Fruit fly (Drosophila melanogaster) whole organism, embryonic: Measurements from ENCODE around the gene Ccn.
A peak's percentile ranks its signal among the peaks of the same experiment; 100 is the strongest.

Experiments
- Awh ChIP-seq: fragments of 200-800 bp; sonication (Bioruptor generic); IDR thresholded peaks from 2 replicates; pipeline ENCODE4, ENCODE4 v1.3.6; 2022; ENCODE audit warnings: missing biosample characterization, missing genetic modification characterization
- Bdp1 ChIP-seq: fragments of 200-800 bp; sonication (Bioruptor generic); optimal IDR thresholded peaks from 3 replicates; lab custom pipeline; 2016; ENCODE audit warnings: missing biosample characterization, missing genetic modification characterization
- Blimp-1 ChIP-seq: fragments of 200-800 bp; sonication (Bioruptor generic); optimal IDR thresholded peaks from 3 replicates; lab custom pipeline; 2018; ENCODE audit warnings: missing biosample characterization, missing genetic modification characterization, mild to moderate bottlenecking, moderate library complexity, missing genetic modification reagents
- CG15269 ChIP-seq: fragments of 200-800 bp; sonication (Bioruptor generic); optimal IDR thresholded peaks from 2 replicates; lab custom pipeline; 2018; ENCODE audit warnings: missing biosample characterization, mild to moderate bottlenecking, missing genetic modification characterization, moderate library complexity
- CG1602 ChIP-seq: fragments of 200-800 bp; sonication (Bioruptor generic); optimal IDR thresholded peaks from 3 replicates; lab custom pipeline; 2016; ENCODE audit warnings: missing biosample characterization, missing genetic modification characterization
- CG16779 ChIP-seq: fragments of 200-800 bp; sonication (Bioruptor generic); IDR thresholded peaks from 2 replicates; pipeline ENCODE4 v1.3.6; 2022; ENCODE audit warnings: missing biosample characterization, missing genetic modification characterization
- CG16863 ChIP-seq: fragments of 200-800 bp; sonication (Bioruptor generic); optimal IDR thresholded peaks from 3 replicates; lab custom pipeline; 2016; ENCODE audit warnings: missing biosample characterization, missing genetic modification characterization
- CG17361 ChIP-seq: fragments of 200-800 bp; sonication (Bioruptor generic); IDR thresholded peaks from 3 replicates; pipeline ENCODE4 v1.3.6; 2022; ENCODE audit warnings: missing biosample characterization, missing genetic modification characterization
- CG18011 ChIP-seq: fragments of 200-800 bp; sonication (Bioruptor generic); optimal IDR thresholded peaks from 2 replicates; lab custom pipeline; 2017; ENCODE audit warnings: missing biosample characterization, missing genetic modification characterization, mild to moderate bottlenecking, moderate library complexity, missing genotype
- CG1832 ChIP-seq: fragments of 200-800 bp; sonication (Bioruptor generic); optimal IDR thresholded peaks from 2 replicates; lab custom pipeline; 2017; ENCODE audit warnings: missing biosample characterization, mild to moderate bottlenecking, missing genetic modification characterization, inconsistent platforms
- CG18476 ChIP-seq: fragments of 200-800 bp; sonication (Bioruptor generic); optimal IDR thresholded peaks from 2 replicates; lab custom pipeline; 2016; ENCODE audit warnings: missing biosample characterization, mild to moderate bottlenecking, missing genetic modification characterization
- CG2202 ChIP-seq: fragments of 200-800 bp; sonication (Bioruptor generic); optimal IDR thresholded peaks from 2 replicates; lab custom pipeline; 2018; ENCODE audit warnings: missing biosample characterization, mild to moderate bottlenecking, missing genetic modification characterization
- CG2678 ChIP-seq: fragments of 200-800 bp; sonication (Bioruptor generic); optimal IDR thresholded peaks from 3 replicates; lab custom pipeline; 2019; ENCODE audit warnings: missing biosample characterization, mild to moderate bottlenecking, missing genetic modification characterization, moderate library complexity
- CG30020 ChIP-seq: fragments of 200-800 bp; optimal IDR thresholded peaks from 2 replicates; lab custom pipeline; 2019; ENCODE audit warnings: missing biosample characterization, mild to moderate bottlenecking, missing genetic modification characterization, moderate library complexity
- CG30403 ChIP-seq: fragments of 200-800 bp; sonication (Bioruptor generic); optimal IDR thresholded peaks from 3 replicates; lab custom pipeline; 2016; ENCODE audit warnings: missing biosample characterization, missing genetic modification characterization
- CG3847 ChIP-seq: fragments of 200-800 bp; sonication (Bioruptor generic); IDR thresholded peaks from 2 replicates; pipeline ENCODE4 v1.3.6; 2022; ENCODE audit warnings: missing biosample characterization, missing genetic modification characterization
- CG4404 ChIP-seq: fragments of 200-800 bp; sonication (Bioruptor generic); IDR thresholded peaks from 2 replicates; pipeline ENCODE4 v1.3.6; 2022; ENCODE audit warnings: missing biosample characterization, missing genetic modification characterization
- CG4820 ChIP-seq: fragments of 200-800 bp; sonication (Bioruptor generic); optimal IDR thresholded peaks from 3 replicates; lab custom pipeline; 2016; ENCODE audit warnings: missing biosample characterization, missing genetic modification characterization
- CG6689 ChIP-seq: fragments of 200-800 bp; sonication (Bioruptor generic); IDR thresholded peaks from 2 replicates; pipeline ENCODE4 v1.3.6; 2022; ENCODE audit warnings: missing biosample characterization, missing genetic modification characterization
- CG8388 ChIP-seq: fragments of 200-800 bp; sonication (Bioruptor generic); optimal IDR thresholded peaks from 2 replicates; lab custom pipeline; 2019; ENCODE audit warnings: missing biosample characterization, mild to moderate bottlenecking, missing genetic modification characterization, moderate library complexity
- CG8478 ChIP-seq: fragments of >200 bp; optimal IDR thresholded peaks from 2 replicates; lab custom pipeline; 2018
- CG8944 ChIP-seq: fragments of 200-800 bp; sonication (Bioruptor generic); optimal IDR thresholded peaks from 3 replicates; lab custom pipeline; 2016; ENCODE audit warnings: missing biosample characterization, missing genetic modification characterization
- CG9817 ChIP-seq: fragments of 200-800 bp; sonication (Bioruptor generic); optimal IDR thresholded peaks from 2 replicates; lab custom pipeline; 2018; ENCODE audit warnings: missing biosample characterization, mild to moderate bottlenecking, missing genetic modification characterization, moderate library complexity
- H2.0 ChIP-seq: fragments of 200-800 bp; sonication (Bioruptor generic); IDR thresholded peaks from 2 replicates; pipeline ENCODE4 v1.3.6; 2022; ENCODE audit warnings: missing biosample characterization, missing genetic modification characterization
- Hand ChIP-seq: fragments of 200-800 bp; sonication (Bioruptor generic); optimal IDR thresholded peaks from 2 replicates; lab custom pipeline; 2017; ENCODE audit warnings: mild to moderate bottlenecking, missing biosample characterization, missing genetic modification reagents, missing genetic modification characterization
- Hr3 ChIP-seq: fragments of 200-800 bp; sonication (Bioruptor generic); optimal IDR thresholded peaks from 3 replicates; lab custom pipeline; 2016; ENCODE audit warnings: missing biosample characterization, missing genetic modification characterization
- Hsf ChIP-seq: fragments of 200-800 bp; sonication (Bioruptor generic); optimal IDR thresholded peaks from 3 replicates; lab custom pipeline; 2016; ENCODE audit warnings: missing biosample characterization, missing genetic modification characterization
- Lpt ChIP-seq: fragments of >200 bp; optimal IDR thresholded peaks from 2 replicates; lab custom pipeline; 2018; ENCODE audit warnings: missing biosample characterization, missing genetic modification characterization
- NFAT ChIP-seq: fragments of 200-800 bp; sonication (Bioruptor generic); IDR thresholded peaks from 2 replicates; pipeline ENCODE4 v1.3.6; 2022; ENCODE audit warnings: missing biosample characterization, missing genetic modification characterization
- Pdp1 ChIP-seq, 2 experiments: fragments of 200-800 bp; sonication (Bioruptor generic); optimal IDR thresholded peaks; 3 replicates each; lab custom pipeline; 2016; ENCODE audit warnings: missing biosample characterization in 2 of 2, missing genetic modification characterization in 2 of 2, mild to moderate bottlenecking in 1 of 2, moderate library complexity in 1 of 2
- Trl ChIP-seq, 3 experiments: fragments of >200 bp in 2 of 3; fragments of 200-800 bp in 1 of 3; sonication (Bioruptor generic) in 1 of 3; optimal IDR thresholded peaks; 2 replicates in 1 of 3; 3 replicates in 2 of 3; lab custom pipeline; 2016 to 2017; ENCODE audit warnings: missing biosample characterization in 1 of 3, missing genetic modification characterization in 1 of 3
- ac ChIP-seq: fragments of 200-800 bp; sonication (Bioruptor generic); optimal IDR thresholded peaks from 3 replicates; lab custom pipeline; 2017; ENCODE audit warnings: missing biosample characterization, mild to moderate bottlenecking, missing genetic modification characterization
- cg ChIP-seq: fragments of 200-800 bp; sonication (Bioruptor generic); optimal IDR thresholded peaks from 3 replicates; lab custom pipeline; 2019; ENCODE audit warnings: missing biosample characterization, mild to moderate bottlenecking, missing genetic modification characterization, moderate library complexity
- dan ChIP-seq: fragments of 200-800 bp; sonication (Bioruptor generic); IDR thresholded peaks from 2 replicates; pipeline ENCODE4 v1.3.6; 2022; ENCODE audit warnings: missing biosample characterization, missing genetic modification characterization
- ewg ChIP-seq: fragments of 200-800 bp; sonication (Bioruptor generic); optimal IDR thresholded peaks from 3 replicates; lab custom pipeline; 2017; ENCODE audit warnings: mild to moderate bottlenecking, missing biosample characterization, missing genetic modification reagents, missing genetic modification characterization
- exex ChIP-seq: fragments of 200-800 bp; sonication (Bioruptor generic); optimal IDR thresholded peaks from 4 replicates; lab custom pipeline; 2018; ENCODE audit warnings: missing biosample characterization, mild to moderate bottlenecking, missing genetic modification characterization, moderate library complexity
- gfzf ChIP-seq: fragments of 200-800 bp; sonication (Bioruptor generic); optimal IDR thresholded peaks from 2 replicates; lab custom pipeline; 2016; ENCODE audit warnings: missing biosample characterization, mild to moderate bottlenecking, missing genetic modification characterization, moderate library complexity
- insv ChIP-seq, 2 experiments: fragments of 200-800 bp; sonication (Bioruptor generic); optimal IDR thresholded peaks; 3 replicates each; lab custom pipeline; 2016 to 2018; ENCODE audit warnings: missing biosample characterization in 2 of 2, missing genetic modification characterization in 2 of 2
- klu ChIP-seq: fragments of 200-800 bp; sonication (Bioruptor generic); IDR thresholded peaks from 2 replicates; pipeline ENCODE4 v1.3.6; 2022; ENCODE audit warnings: missing biosample characterization, missing genetic modification characterization
- mam ChIP-seq: fragments of 200-800 bp; sonication (Bioruptor generic); optimal IDR thresholded peaks from 3 replicates; lab custom pipeline; 2016; ENCODE audit warnings: missing biosample characterization, missing genetic modification characterization
- mirr ChIP-seq: fragments of 200-800 bp; sonication (Bioruptor generic); optimal IDR thresholded peaks from 3 replicates; lab custom pipeline; 2018; ENCODE audit warnings: missing biosample characterization, mild to moderate bottlenecking, missing genetic modification characterization
- onecut ChIP-seq: fragments of 200-800 bp; sonication (Bioruptor generic); IDR thresholded peaks from 2 replicates; pipeline ENCODE4 v1.3.6; 2022; ENCODE audit warnings: missing biosample characterization, missing genetic modification characterization
- pan ChIP-seq, 4 experiments: fragments of >200 bp in 3 of 4; fragments of 200-800 bp in 1 of 4; sonication (Bioruptor generic) in 1 of 4; optimal IDR thresholded peaks in 3 of 4; IDR thresholded peaks in 1 of 4; 2 replicates each; pipeline versions ENCODE4 v1.3.6 to Lab custom; 2017 to 2022; ENCODE audit warnings: missing biosample characterization in 2 of 4, missing genetic modification characterization in 2 of 4, mixed read lengths in 1 of 4
- phol ChIP-seq: fragments of 200-800 bp; sonication (Bioruptor generic); optimal IDR thresholded peaks from 3 replicates; lab custom pipeline; 2018; ENCODE audit warnings: missing biosample characterization, mild to moderate bottlenecking, missing genetic modification characterization, moderate library complexity
- schlank ChIP-seq: fragments of 200-800 bp; sonication (Bioruptor generic); optimal IDR thresholded peaks from 2 replicates; lab custom pipeline; 2018; ENCODE audit warnings: missing biosample characterization, mild to moderate bottlenecking, missing genetic modification characterization
- sd ChIP-seq: fragments of 200-800 bp; sonication (Bioruptor generic); optimal IDR thresholded peaks from 3 replicates; lab custom pipeline; 2018; ENCODE audit warnings: missing biosample characterization, mild to moderate bottlenecking, missing genetic modification characterization, moderate library complexity
- slou ChIP-seq: fragments of 200-800 bp; sonication (Bioruptor generic); optimal IDR thresholded peaks from 3 replicates; lab custom pipeline; 2016; ENCODE audit warnings: missing biosample characterization, missing genetic modification characterization
- sr ChIP-seq: fragments of 200-800 bp; sonication (Bioruptor generic); IDR thresholded peaks from 3 replicates; pipeline ENCODE4 v1.3.6; 2022; ENCODE audit warnings: missing biosample characterization, missing genetic modification characterization
- toy ChIP-seq: fragments of 200-800 bp; sonication (Bioruptor generic); IDR thresholded peaks from 2 replicates; pipeline ENCODE4 v1.3.6; 2022; ENCODE audit warnings: missing biosample characterization, missing genetic modification characterization

The Ccn gene

dm6 chr3L:17652878-17653700, 36.7 kb upstream of the Ccn start (continued):
- TF ChIP-seq Hsf (no peak), Hand (GFP tag; lab: Kevin White, UChicago) (no peak), CG16863 (GFP tag; lab: Kevin White, UChicago) (no peak), CG9817 (tag; lab: Kevin White, UChicago) (no peak), gfzf (GFP tag; lab: Kevin White, UChicago) (no peak), mam (peak; percentile 64), NFAT (GFP tag; lab: Robert Waterston, UW) (peak; percentile 77; the same call in 1 of the 2 replicates), ewg (GFP tag; lab: Kevin White, UChicago) (no peak), toy (peak; percentile 61; the same call in 1 of the 2 replicates), CG17361 (GFP tag; lab: Robert Waterston, UW) (no peak), CG16779 (GFP tag; lab: Robert Waterston, UW) (peak; percentile 78), CG15269 (no peak), exex (tag; lab: Kevin White, UChicago) (peak; percentile 4), insv (GFP tag; optimal IDR thresholded peaks at IDR 0.05; lab: Kevin White, UChicago) (no peak), onecut (GFP tag; lab: Robert Waterston, UW) (no peak), CG4820 (GFP tag; lab: Kevin White, UChicago) (peak; percentile 45), CG30020 (tag; lab: Kevin White, UChicago) (no peak), sr (GFP tag; lab: Robert Waterston, UW) (peak; percentile 69; the same call in 2 of the 3 replicates), CG1602 (GFP tag; lab: Kevin White, UChicago) (no peak), CG8388 (no peak), Blimp-1 (peak; percentile 67), CG6689 (GFP tag; lab: Robert Waterston, UW) (peak; percentile 61), Hr3 (GFP tag; lab: Kevin White, UChicago) (no peak), pan (optimal IDR thresholded peaks at IDR 0.05; lab: Kevin White, UChicago) (no peak), pan (GFP tag; optimal IDR thresholded peaks at IDR 0.05 in 1 of 2, IDR thresholded peaks at IDR 0.05 in 1 of 2) (peak in 1 of 2 experiments; percentile 79), CG1832 (GFP tag; lab: Kevin White, UChicago) (peak; percentile 73), sd (tag; lab: Kevin White, UChicago) (no peak), klu (no peak), CG2202 (tag; lab: Kevin White, UChicago) (peak; percentile 41), ac (GFP tag; lab: Kevin White, UChicago) (peak; percentile 93), CG18476 (GFP tag; lab: Kevin White, UChicago) (peak; percentile 12), dan (GFP tag; lab: Robert Waterston, UW) (no peak), CG8478 (no peak), CG30403 (GFP tag; lab: Kevin White, UChicago) (no peak), CG4404 (no peak), CG3847 (no peak), phol (tag; lab: Kevin White, UChicago) (peak; percentile 29), Bdp1 (GFP tag; lab: Kevin White, UChicago) (no peak), CG2678 (tag; lab: Kevin White, UChicago) (peak; percentile 34), Lpt (no peak), Awh (GFP tag; lab: Robert Waterston, UW) (peak; percentile 83), Trl (optimal IDR thresholded peaks at IDR 0.05; lab: Kevin White, UChicago) (peak in 1 of 2 experiments; percentile 17), Trl (GFP tag; optimal IDR thresholded peaks at IDR 0.05; lab: Kevin White, UChicago) (peak; percentile 76), mirr (GFP tag; lab: Kevin White, UChicago) (no peak), CG18011 (GFP tag; lab: Kevin White, UChicago) (no peak), schlank (tag; lab: Kevin White, UChicago) (no peak), CG8944 (GFP tag; lab: Kevin White, UChicago) (no peak), H2.0 (GFP tag; lab: Robert Waterston, UW) (no peak), cg (GFP tag; lab: Kevin White, UChicago) (no peak), slou (GFP tag; lab: Kevin White, UChicago) (peak; percentile 41), Pdp1 (GFP tag; optimal IDR thresholded peaks at IDR 0.05; lab: Kevin White, UChicago) (no peak)
